Worm (Caenorhabditis elegans) whole organism, L4 larva: ENCODE results near the gene nuo-1.

ENCODE experiments used
- F37D6.2 ChIP-seq: sonication (generic microtip); optimal IDR thresholded peaks from 2 replicates; lab custom pipeline; 2016; ENCODE audit warnings: mild to moderate bottlenecking, missing genetic modification characterization, missing compliant biosample characterization
- Y5F2A.4 ChIP-seq: fragments of 200-800 bp; sonication (Bioruptor generic); optimal IDR thresholded peaks from 2 replicates; lab custom pipeline; 2018; ENCODE audit warnings: mild to moderate bottlenecking, missing genetic modification characterization, missing compliant biosample characterization
- ZK337.2 ChIP-seq: fragments of 200-800 bp; sonication (Bioruptor generic); IDR thresholded peaks from 2 replicates; pipeline ENCODE4 v1.3.6; 2022; ENCODE audit warnings: missing genetic modification reagents, missing genetic modification characterization, missing compliant biosample characterization
- ZK546.5 ChIP-seq, 2 experiments: sonication (generic microtip); optimal IDR thresholded peaks; 2 replicates each; lab custom pipeline; 2017; ENCODE audit warnings: missing biosample characterization in 2 of 2, missing genetic modification characterization in 2 of 2
- cey-2 ChIP-seq: sonication (generic microtip); optimal IDR thresholded peaks from 3 replicates; lab custom pipeline; 2017; ENCODE audit warnings: missing genetic modification characterization, mild to moderate bottlenecking, missing compliant biosample characterization, antibody characterized with exemption, borderline replicate concordance; ENCODE audit not compliant: insufficient read depth
- ctbp-1 ChIP-seq: fragments of 200-800 bp; sonication (Bioruptor generic); IDR thresholded peaks from 2 replicates; pipeline ENCODE4 v1.3.6; 2022; ENCODE audit warnings: missing genetic modification reagents, missing genetic modification characterization, missing compliant biosample characterization
- daf-12 ChIP-seq: fragments of 150-350 bp; optimal IDR thresholded peaks from 2 replicates; lab custom pipeline; 2014; ENCODE audit warnings: missing biosample characterization, missing genetic modification reagents, missing genetic modification characterization
- dpl-1 ChIP-seq: fragments of 150-350 bp; optimal IDR thresholded peaks from 2 replicates; lab custom pipeline; 2014; ENCODE audit warnings: missing biosample characterization, missing genetic modification reagents, missing genetic modification characterization
- duxl-1 ChIP-seq: sonication (generic microtip); optimal IDR thresholded peaks from 2 replicates; lab custom pipeline; 2016; ENCODE audit warnings: mild to moderate bottlenecking, missing genetic modification characterization, moderate library complexity, missing compliant biosample characterization; ENCODE audit not compliant: poor library complexity
- egl-43 ChIP-seq: fragments of 200-800 bp; sonication (Bioruptor generic); IDR thresholded peaks from 2 replicates; pipeline ENCODE4 v1.3.6; 2022; ENCODE audit warnings: missing genetic modification reagents, missing genetic modification characterization, missing compliant biosample characterization
- gei-8 ChIP-seq: fragments of 200-800 bp; sonication (Bioruptor generic); optimal IDR thresholded peaks from 2 replicates; lab custom pipeline; 2018; ENCODE audit warnings: mild to moderate bottlenecking, missing genetic modification characterization, missing compliant biosample characterization
- hif-1 ChIP-seq, 2 experiments: sonication (generic microtip); optimal IDR thresholded peaks; 2 replicates each; lab custom pipeline; 2016 to 2017; ENCODE audit warnings: missing compliant biosample characterization in 2 of 2, missing genetic modification characterization in 2 of 2, missing genetic modification reagents in 2 of 2, missing genotype in 2 of 2, mild to moderate bottlenecking in 1 of 2
- hlh-11 ChIP-seq: fragments of 200-800 bp; sonication (Bioruptor generic); optimal IDR thresholded peaks from 2 replicates; lab custom pipeline; 2018; ENCODE audit warnings: mild to moderate bottlenecking, missing genetic modification characterization, missing compliant biosample characterization
- hlh-30 ChIP-seq: sonication (generic microtip); optimal IDR thresholded peaks from 2 replicates; lab custom pipeline; 2017; ENCODE audit warnings: antibody characterized with exemption, mild to moderate bottlenecking, missing genetic modification characterization, missing compliant biosample characterization; ENCODE audit not compliant: insufficient read depth
- hmg-1.1 ChIP-seq: fragments of 200-800 bp; sonication (Bioruptor generic); IDR thresholded peaks from 2 replicates; pipeline ENCODE4 v1.3.6; 2022; ENCODE audit warnings: missing genetic modification reagents, missing genetic modification characterization, missing compliant biosample characterization
- jun-1 ChIP-seq: fragments of 150-350 bp; optimal IDR thresholded peaks from 2 replicates; lab custom pipeline; 2014; ENCODE audit warnings: missing biosample characterization, missing genetic modification reagents, missing genetic modification characterization
- lin-13 ChIP-seq: fragments of 150-350 bp; optimal IDR thresholded peaks from 2 replicates; lab custom pipeline; 2014; ENCODE audit warnings: missing biosample characterization, missing genetic modification reagents, missing genetic modification characterization
- lin-39 ChIP-seq: fragments of 150-350 bp; optimal IDR thresholded peaks from 2 replicates; lab custom pipeline; 2014; ENCODE audit warnings: missing biosample characterization, missing genetic modification reagents, missing genetic modification characterization
- lsy-2 ChIP-seq, 2 experiments: fragments of 150-350 bp in 1 of 2; sonication (generic microtip) in 1 of 2; optimal IDR thresholded peaks; 2 replicates each; lab custom pipeline; 2014 to 2017; ENCODE audit warnings: missing biosample characterization in 2 of 2, missing genetic modification characterization in 2 of 2
- mdl-1 ChIP-seq, 2 experiments: fragments of 150-350 bp in 1 of 2; sonication (generic microtip) in 1 of 2; optimal IDR thresholded peaks; 2 replicates each; lab custom pipeline; 2014 to 2017; ENCODE audit warnings: missing biosample characterization in 2 of 2, missing genetic modification characterization in 2 of 2
- nhr-11 ChIP-seq: fragments of 150-350 bp; optimal IDR thresholded peaks from 2 replicates; lab custom pipeline; 2014; ENCODE audit warnings: missing biosample characterization, missing genetic modification characterization
- nhr-25 ChIP-seq: sonication (generic microtip); optimal IDR thresholded peaks from 2 replicates; lab custom pipeline; 2017; ENCODE audit warnings: missing genetic modification characterization, mild to moderate bottlenecking, missing compliant biosample characterization, antibody characterized with exemption, moderate library complexity, borderline replicate concordance; ENCODE audit not compliant: insufficient read depth
- nhr-28 ChIP-seq: fragments of 150-350 bp; optimal IDR thresholded peaks from 2 replicates; lab custom pipeline; 2014; ENCODE audit warnings: missing biosample characterization, missing genetic modification characterization
- nhr-42 ChIP-seq: fragments of 200-800 bp; sonication (Bioruptor generic); IDR thresholded peaks from 2 replicates; pipeline ENCODE4 v1.3.6; 2022; ENCODE audit warnings: missing genetic modification characterization, missing compliant biosample characterization
- nhr-48 ChIP-seq: sonication (generic microtip); optimal IDR thresholded peaks from 2 replicates; lab custom pipeline; 2016; ENCODE audit warnings: mild to moderate bottlenecking, missing genetic modification characterization, missing compliant biosample characterization
- nhr-6 ChIP-seq: fragments of 150-350 bp; optimal IDR thresholded peaks from 2 replicates; lab custom pipeline; 2014; ENCODE audit warnings: missing biosample characterization, missing genetic modification characterization
- nhr-77 ChIP-seq: fragments of 150-350 bp; optimal IDR thresholded peaks from 2 replicates; lab custom pipeline; 2014; ENCODE audit warnings: missing biosample characterization, missing genetic modification characterization
- php-3 ChIP-seq: fragments of 200-800 bp; sonication (Bioruptor generic); IDR thresholded peaks from 2 replicates; pipeline ENCODE4 v1.3.6; 2022; ENCODE audit warnings: missing genetic modification reagents, missing genetic modification characterization, missing compliant biosample characterization
- rbr-2 ChIP-seq: sonication (generic microtip); optimal IDR thresholded peaks from 2 replicates; lab custom pipeline; 2016; ENCODE audit warnings: missing genotype, missing genetic modification characterization, missing compliant biosample characterization
- unc-62 ChIP-seq, 3 experiments: fragments of 150-350 bp in 1 of 3; sonication (generic microtip); optimal IDR thresholded peaks in 2 of 3; peaks in 1 of 3; 1 replicate in 1 of 3; 2 replicates in 2 of 3; lab custom pipeline; 2014 to 2017; ENCODE audit warnings: missing biosample characterization in 3 of 3, missing genetic modification characterization in 3 of 3, missing genetic modification reagents in 3 of 3, missing genotype in 1 of 3
- zfp-3 ChIP-seq: fragments of 200-800 bp; sonication (Bioruptor generic); conservative IDR thresholded peaks from 2 replicates; pipeline ENCODE4 v1.3.6; 2022; ENCODE audit warnings: missing genetic modification reagents, missing genetic modification characterization, missing compliant biosample characterization
- zip-2 ChIP-seq: fragments of 150-350 bp; optimal IDR thresholded peaks from 2 replicates; lab custom pipeline; 2014; ENCODE audit warnings: missing biosample characterization, missing genetic modification characterization
- ztf-7 ChIP-seq: fragments of 150-350 bp; optimal IDR thresholded peaks from 2 replicates; lab custom pipeline; 2014; ENCODE audit warnings: missing biosample characterization, missing genetic modification characterization

Gene nuo-1

ce11 chrII:11052526-11052925 is 45.1 kb upstream of the nuo-1 start:
- TF ChIP-seq php-3: no peak
- no peak for TF ChIP-seq zip-2 (tag; lab: Kevin White, UChicago)
- no peak for TF ChIP-seq lin-39
- TF ChIP-seq unc-62 (GFP tag; optimal IDR thresholded peaks at IDR 0.05 in 1 of 2; lab: Kevin White, UChicago): peak in 1 of 2 experiments; percentile 98
- no peak for TF ChIP-seq unc-62 (tag; optimal IDR thresholded peaks at IDR 0.05; lab: Kevin White, UChicago)
- TF ChIP-seq daf-12 (tag; lab: Kevin White, UChicago): no peak
- no peak for TF ChIP-seq zfp-3 (GFP tag; lab: Robert Waterston, UW)
- TF ChIP-seq lsy-2 (tag; optimal IDR thresholded peaks at IDR 0.05; lab: Kevin White, UChicago): no peak
- no peak for TF ChIP-seq ZK546.5 (tag; optimal IDR thresholded peaks at IDR 0.05; lab: Kevin White, UChicago)
- no peak for TF ChIP-seq lin-13 (GFP tag; lab: Kevin White, UChicago)

- no peak for TF ChIP-seq ztf-7 (tag; lab: Kevin White, UChicago)
- TF ChIP-seq hif-1 (tag; optimal IDR thresholded peaks at IDR 0.05; lab: Kevin White, UChicago): no peak
- no peak for TF ChIP-seq gei-8 (GFP tag; lab: Kevin White, UChicago)
- TF ChIP-seq mdl-1 (tag; optimal IDR thresholded peaks at IDR 0.05; lab: Kevin White, UChicago): no peak
- no peak for TF ChIP-seq nhr-77 (tag; lab: Kevin White, UChicago)
- no peak for TF ChIP-seq nhr-48
- TF ChIP-seq jun-1 (tag; lab: Kevin White, UChicago): no peak
- TF ChIP-seq Y5F2A.4 (GFP tag; lab: Kevin White, UChicago): no peak
Observed at ce11 chrII:11055223-11055622, 42.4 kb upstream of the nuo-1 start, which contains the start of gene F45E10.2. Gene F45E10.2 (minus strand): TSS chrII:11055323.

ce11 chrII:11057256-11057655 is 40.4 kb upstream of the nuo-1 start:
- TF ChIP-seq rbr-2: no peak
- no peak for TF ChIP-seq hlh-11 (tag; lab: Kevin White, UChicago)
- peak; percentile 39 for TF ChIP-seq hlh-30 (tag; lab: Kevin White, UChicago)
- no peak for TF ChIP-seq ctbp-1 (GFP tag; lab: Robert Waterston, UW)
- no peak for TF ChIP-seq nhr-6 (tag; lab: Kevin White, UChicago)
- no peak for TF ChIP-seq nhr-25 (tag; lab: Kevin White, UChicago)
- no peak for TF ChIP-seq duxl-1
- peak; percentile 61 for TF ChIP-seq nhr-28 (tag; lab: Kevin White, UChicago)
- TF ChIP-seq, all 104 proteins: peak for 2

- TF ChIP-seq unc-62 (GFP tag; optimal IDR thresholded peaks at IDR 0.05 in 1 of 2; lab: Kevin White, UChicago): peak in 1 of 2 experiments; percentile 96
- no peak for TF ChIP-seq unc-62 (tag; optimal IDR thresholded peaks at IDR 0.05; lab: Kevin White, UChicago)
- 0 out of 2 replicates have a peak, but pooled peaks have one; percentile 14 for TF ChIP-seq hmg-1.1 (GFP tag; lab: Robert Waterston, UW)
- TF ChIP-seq dpl-1 (GFP tag; lab: Kevin White, UChicago): no peak
Observed at ce11 chrII:11064191-11064695, 33.4 kb upstream of the nuo-1 start.

ce11 chrII:11072565-11072964 is 25.1 kb upstream of the nuo-1 start:
- TF ChIP-seq cey-2: no peak
- TF ChIP-seq ZK337.2 (GFP tag; lab: Robert Waterston, UW): no peak

- TF ChIP-seq zip-2 (tag; lab: Kevin White, UChicago) (no peak), nhr-11 (tag; lab: Kevin White, UChicago) (no peak), F37D6.2 (tag; lab: Kevin White, UChicago) (no peak), unc-62 (GFP tag; optimal IDR thresholded peaks at IDR 0.05 in 1 of 2; lab: Kevin White, UChicago) (no peak), unc-62 (tag; optimal IDR thresholded peaks at IDR 0.05; lab: Kevin White, UChicago) (no peak), nhr-28 (tag; lab: Kevin White, UChicago) (no peak), nhr-42 (GFP tag; lab: Robert Waterston, UW) (no peak), egl-43 (GFP tag; lab: Robert Waterston, UW) (no peak)
- TF ChIP-seq, all 104 proteins: peak for 0
Observed at ce11 chrII:11076550-11076949, 21.1 kb upstream of the nuo-1 start.
